Worm (Caenorhabditis elegans) whole organism, L3 larva: ENCODE results near the gene C25A6.1.

Experiments used
- ZK546.5 ChIP-seq: sonication (generic microtip); optimal IDR thresholded peaks from 2 replicates; lab custom pipeline; 2017; ENCODE audit warnings: missing biosample characterization, missing genetic modification characterization
- egl-27 ChIP-seq: sonication (generic microtip); optimal IDR thresholded peaks from 4 replicates; lab custom pipeline; 2017; ENCODE audit warnings: missing biosample characterization, missing genetic modification reagents, missing genetic modification characterization
- elt-1 ChIP-seq: fragments of 150-350 bp; optimal IDR thresholded peaks from 2 replicates; lab custom pipeline; 2014; ENCODE audit warnings: missing biosample characterization, missing genetic modification characterization
- elt-2 ChIP-seq: sonication (generic microtip); optimal IDR thresholded peaks from 2 replicates; lab custom pipeline; 2016; ENCODE audit warnings: missing genetic modification reagents, mild to moderate bottlenecking, missing genetic modification characterization, missing compliant biosample characterization
- elt-3 ChIP-seq, 3 experiments: fragments of 150-350 bp in 1 of 3; sonication (generic microtip) in 2 of 3; optimal IDR thresholded peaks; 2 replicates in 2 of 3; 4 replicates in 1 of 3; lab custom pipeline; 2014 to 2017; ENCODE audit warnings: missing biosample characterization in 3 of 3, missing genetic modification characterization in 3 of 3
- nhr-11 ChIP-seq: fragments of 150-350 bp; optimal IDR thresholded peaks from 2 replicates; lab custom pipeline; 2014; ENCODE audit warnings: missing biosample characterization, missing genetic modification characterization
- nhr-237 ChIP-seq: fragments of 150-350 bp; optimal IDR thresholded peaks from 2 replicates; lab custom pipeline; 2014; ENCODE audit warnings: missing biosample characterization, missing genetic modification characterization
- nhr-67 ChIP-seq: fragments of 150-350 bp; optimal IDR thresholded peaks from 2 replicates; lab custom pipeline; 2014; ENCODE audit warnings: missing biosample characterization, missing genetic modification characterization
- skn-1 ChIP-seq: fragments of 150-350 bp; optimal IDR thresholded peaks from 2 replicates; lab custom pipeline; 2014; ENCODE audit warnings: missing biosample characterization, missing genetic modification characterization
- snpc-4 ChIP-seq: fragments of 150-350 bp; optimal IDR thresholded peaks from 2 replicates; lab custom pipeline; 2014; ENCODE audit warnings: missing biosample characterization, missing genetic modification characterization
- tbx-2 ChIP-seq: sonication (generic microtip); optimal IDR thresholded peaks from 2 replicates; lab custom pipeline; 2016; ENCODE audit warnings: mild to moderate bottlenecking, missing genetic modification characterization, missing compliant biosample characterization
- unc-39 ChIP-seq: sonication (generic microtip); optimal IDR thresholded peaks from 4 replicates; lab custom pipeline; 2017; ENCODE audit warnings: missing biosample characterization, missing genetic modification characterization

- TF ChIP-seq unc-39 (tag; lab: Kevin White, UChicago) (no peak), nhr-67 (no peak), elt-2 (no peak), elt-1 (tag; lab: Kevin White, UChicago) (no peak), nhr-237 (tag; lab: Kevin White, UChicago) (no peak), nhr-11 (tag; lab: Kevin White, UChicago) (no peak), snpc-4 (tag; lab: Kevin White, UChicago) (no peak), tbx-2 (tag; lab: Kevin White, UChicago) (no peak), skn-1 (tag; lab: Kevin White, UChicago) (no peak), ZK546.5 (tag; lab: Kevin White, UChicago) (no peak), egl-27 (tag; lab: Kevin White, UChicago) (no peak), elt-3 (tag; optimal IDR thresholded peaks at IDR 0.05; lab: Kevin White, UChicago) (no peak)
These were observed 36.2 kb upstream of the C25A6.1 start, which contains the start of gene C35A11.3 for ce11 chrV:5372118-5372517.
